Worm (Caenorhabditis elegans) whole organism, young adult: ENCODE measurements around the gene lgc-55.

Source experiments
- F22D6.2 ChIP-seq: sonication (generic microtip); optimal IDR thresholded peaks from 2 replicates; lab custom pipeline; 2016; ENCODE audit warnings: mild to moderate bottlenecking, missing genetic modification characterization, missing compliant biosample characterization
- F33H1.4 ChIP-seq: fragments of 200-800 bp; sonication (Bioruptor generic); IDR thresholded peaks from 2 replicates; pipeline ENCODE4 v1.3.6; 2022; ENCODE audit warnings: missing genetic modification reagents, missing genetic modification characterization, missing compliant biosample characterization
- aptf-2 ChIP-seq: fragments of 200-800 bp; sonication (Bioruptor generic); conservative IDR thresholded peaks from 2 replicates; pipeline ENCODE4 v1.3.6; 2022; ENCODE audit warnings: missing genetic modification reagents, missing genetic modification characterization, missing compliant biosample characterization
- ekl-4 ChIP-seq: fragments of 200-800 bp; sonication (Bioruptor generic); IDR thresholded peaks from 2 replicates; pipeline ENCODE4 v1.3.6; 2022; ENCODE audit warnings: missing genetic modification reagents, missing genetic modification characterization, missing compliant biosample characterization
- hlh-26 ChIP-seq: fragments of 200-800 bp; sonication (Bioruptor generic); conservative IDR thresholded peaks from 2 replicates; pipeline ENCODE4 v1.3.6; 2022; ENCODE audit warnings: missing genetic modification reagents, missing genetic modification characterization, missing compliant biosample characterization
- nfya-1 ChIP-seq: sonication (generic microtip); optimal IDR thresholded peaks from 2 replicates; lab custom pipeline; 2017; ENCODE audit warnings: antibody characterized with exemption, missing compliant biosample characterization, missing genetic modification characterization, borderline replicate concordance; ENCODE audit not compliant: insufficient read depth
- zim-3 ChIP-seq: sonication (generic microtip); optimal IDR thresholded peaks from 2 replicates; lab custom pipeline; 2017; ENCODE audit warnings: mild to moderate bottlenecking, missing genetic modification characterization, moderate library complexity, missing compliant biosample characterization

ce11 chrV:19994665-19995064, 28.2 kb upstream of the lgc-55 start:
- TF ChIP-seq ekl-4 (GFP tag; lab: Robert Waterston, UW), result no peak
- TF ChIP-seq zim-3 (tag; lab: Kevin White, UChicago), result no peak
- TF ChIP-seq F22D6.2 (tag; lab: Kevin White, UChicago), result no peak
- TF ChIP-seq F33H1.4 (GFP tag; lab: Robert Waterston, UW), result no peak
- TF ChIP-seq nfya-1, result no peak
- no peak for TF ChIP-seq hlh-26 (GFP tag; lab: Robert Waterston, UW)
- TF ChIP-seq aptf-2 (GFP tag; lab: Robert Waterston, UW), result no peak
